Worm (Caenorhabditis elegans) whole organism, L3 larva: Measurements from ENCODE around the gene F25D1.3.

Experiments used
- ZK546.5 ChIP-seq: sonication (generic microtip); optimal IDR thresholded peaks from 2 replicates; lab custom pipeline; 2017; ENCODE audit warnings: missing biosample characterization, missing genetic modification characterization
- elt-1 ChIP-seq: fragments of 150-350 bp; optimal IDR thresholded peaks from 2 replicates; lab custom pipeline; 2014; ENCODE audit warnings: missing biosample characterization, missing genetic modification characterization
- nhr-11 ChIP-seq: fragments of 150-350 bp; optimal IDR thresholded peaks from 2 replicates; lab custom pipeline; 2014; ENCODE audit warnings: missing biosample characterization, missing genetic modification characterization
- nhr-23 ChIP-seq: fragments of 150-350 bp; optimal IDR thresholded peaks from 2 replicates; lab custom pipeline; 2014; ENCODE audit warnings: missing biosample characterization, missing genetic modification reagents, missing genetic modification characterization
- pqm-1 ChIP-seq: fragments of 150-350 bp; optimal IDR thresholded peaks from 2 replicates; lab custom pipeline; 2017; ENCODE audit warnings: missing biosample characterization, missing genetic modification characterization, inconsistent platforms

DNA sequence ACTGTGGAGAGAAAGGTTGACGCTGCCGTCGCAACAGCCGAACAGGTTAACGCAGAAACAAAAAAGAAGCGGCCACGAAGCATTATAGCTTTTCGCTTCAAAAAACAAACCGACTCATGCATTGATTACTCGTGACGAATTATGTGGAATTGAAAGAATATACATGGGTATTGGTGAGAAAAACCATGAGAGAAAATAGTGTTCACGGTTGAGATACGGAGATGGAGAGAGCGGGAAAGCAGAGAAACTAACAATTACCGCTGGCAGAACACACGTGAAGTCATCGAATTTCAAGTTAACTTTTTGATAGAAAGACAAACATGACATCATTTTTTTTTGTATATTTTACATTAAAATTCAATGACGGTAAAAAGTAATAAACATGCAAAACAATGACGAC, 6.8 kb downstream of the F25D1.3 start:
- TF ChIP-seq ZK546.5 (tag; lab: Kevin White, UChicago) (no peak), nhr-23 (no peak), pqm-1 (tag; lab: Kevin White, UChicago) (peak; percentile 66), elt-1 (tag; lab: Kevin White, UChicago) (no peak), nhr-11 (no peak)
